Fruit fly (Drosophila melanogaster) whole organism, embryonic: ENCODE data around the gene CG10793.

ENCODE experiments used
- Awh ChIP-seq: fragments of 200-800 bp; sonication (Bioruptor generic); IDR thresholded peaks from 2 replicates; pipeline ENCODE4, ENCODE4 v1.3.6; 2022; ENCODE audit warnings: missing biosample characterization, missing genetic modification characterization
- Blimp-1 ChIP-seq: fragments of 200-800 bp; sonication (Bioruptor generic); optimal IDR thresholded peaks from 3 replicates; lab custom pipeline; 2018; ENCODE audit warnings: missing biosample characterization, missing genetic modification characterization, mild to moderate bottlenecking, moderate library complexity, missing genetic modification reagents
- CG10147 ChIP-seq: fragments of 200-800 bp; sonication (Bioruptor generic); optimal IDR thresholded peaks from 2 replicates; lab custom pipeline; 2019; ENCODE audit warnings: missing biosample characterization, mild to moderate bottlenecking, missing genetic modification characterization, moderate library complexity
- CG10979 ChIP-seq: fragments of 200-800 bp; sonication (Bioruptor generic); optimal IDR thresholded peaks from 2 replicates; lab custom pipeline; 2018; ENCODE audit warnings: missing biosample characterization, mild to moderate bottlenecking, missing genetic modification characterization, moderate library complexity
- CG11695 ChIP-seq: fragments of 200-800 bp; sonication (Bioruptor generic); IDR thresholded peaks from 3 replicates; pipeline ENCODE4 v1.3.6; 2022; ENCODE audit warnings: missing biosample characterization, missing genetic modification characterization
- CG12659 ChIP-seq: fragments of 200-800 bp; sonication (Bioruptor generic); optimal IDR thresholded peaks from 3 replicates; lab custom pipeline; 2017; ENCODE audit warnings: mild to moderate bottlenecking, missing biosample characterization, missing genetic modification reagents, missing genetic modification characterization
- CG15601 ChIP-seq: fragments of 200-800 bp; sonication (Bioruptor generic); optimal IDR thresholded peaks from 3 replicates; lab custom pipeline; 2019; ENCODE audit warnings: missing biosample characterization, mild to moderate bottlenecking, missing genetic modification characterization, moderate library complexity
- CG1602 ChIP-seq: fragments of 200-800 bp; sonication (Bioruptor generic); optimal IDR thresholded peaks from 3 replicates; lab custom pipeline; 2016; ENCODE audit warnings: missing biosample characterization, missing genetic modification characterization
- CG17328 ChIP-seq: fragments of 200-800 bp; sonication (Bioruptor generic); IDR thresholded peaks from 2 replicates; pipeline ENCODE4 v1.3.6; 2022; ENCODE audit warnings: missing biosample characterization, missing genetic modification characterization
- CG18599 ChIP-seq: fragments of 200-800 bp; sonication (Bioruptor generic); optimal IDR thresholded peaks from 3 replicates; lab custom pipeline; 2017; ENCODE audit warnings: missing biosample characterization, missing genetic modification characterization, mild to moderate bottlenecking, moderate library complexity, missing genetic modification reagents
- CG32532 ChIP-seq: fragments of 200-800 bp; sonication (Bioruptor generic); IDR thresholded peaks from 2 replicates; pipeline ENCODE4 v1.3.6; 2022; ENCODE audit warnings: missing biosample characterization, missing genetic modification characterization
- CG33557 ChIP-seq: fragments of 200-800 bp; sonication (Bioruptor generic); optimal IDR thresholded peaks from 2 replicates; lab custom pipeline; 2019; ENCODE audit warnings: missing biosample characterization, mild to moderate bottlenecking, missing genetic modification characterization, moderate library complexity
- CG3847 ChIP-seq: fragments of 200-800 bp; sonication (Bioruptor generic); IDR thresholded peaks from 2 replicates; pipeline ENCODE4 v1.3.6; 2022; ENCODE audit warnings: missing biosample characterization, missing genetic modification characterization
- CG4360 ChIP-seq: fragments of 200-800 bp; sonication (Bioruptor generic); IDR thresholded peaks from 2 replicates; pipeline ENCODE4 v1.3.6; 2022; ENCODE audit warnings: missing biosample characterization, missing genetic modification characterization
- CG8290 ChIP-seq, 3 experiments: fragments of 200-800 bp; sonication (Bioruptor generic); optimal IDR thresholded peaks; 2 replicates each; lab custom pipeline; 2016 to 2019; ENCODE audit warnings: missing biosample characterization in 3 of 3, missing genetic modification characterization in 3 of 3, mild to moderate bottlenecking in 2 of 3, moderate library complexity in 1 of 3
- CG9932 ChIP-seq: fragments of 200-800 bp; sonication (Bioruptor generic); IDR thresholded peaks from 2 replicates; pipeline ENCODE4 v1.3.6; 2022; ENCODE audit warnings: missing biosample characterization, missing genetic modification characterization
- Chrac-16 ChIP-seq: fragments of 200-800 bp; sonication (Bioruptor generic); optimal IDR thresholded peaks from 3 replicates; lab custom pipeline; 2016; ENCODE audit warnings: missing biosample characterization, missing genetic modification characterization
- Dfd ChIP-seq, 2 experiments: fragments of >200 bp; optimal IDR thresholded peaks; 2 replicates each; lab custom pipeline; 2017; ENCODE audit warnings: missing biosample characterization in 2 of 2, missing genetic modification characterization in 2 of 2
- E2f1 ChIP-seq: fragments of 200-800 bp; sonication (Bioruptor generic); IDR thresholded peaks from 2 replicates; pipeline ENCODE4 v1.3.6; 2022; ENCODE audit warnings: missing biosample characterization, missing genetic modification characterization
- Eip74EF ChIP-seq, 2 experiments: fragments of 200-800 bp in 1 of 2; fragments of >200 bp in 1 of 2; sonication (Bioruptor generic) in 1 of 2; optimal IDR thresholded peaks; 2 replicates each; lab custom pipeline; 2017 to 2019; ENCODE audit warnings: missing biosample characterization in 2 of 2, missing genetic modification characterization in 2 of 2, mild to moderate bottlenecking in 1 of 2, moderate library complexity in 1 of 2
- Fer1 ChIP-seq: fragments of 200-800 bp; sonication (Bioruptor generic); optimal IDR thresholded peaks from 2 replicates; lab custom pipeline; 2017; ENCODE audit warnings: missing biosample characterization, mild to moderate bottlenecking, missing genetic modification characterization
- HLH4C ChIP-seq: fragments of 200-800 bp; sonication (Bioruptor generic); IDR thresholded peaks from 3 replicates; pipeline ENCODE4 v1.3.6; 2022; ENCODE audit warnings: missing biosample characterization, missing genetic modification characterization; ENCODE audit not compliant: partially characterized antibody
- Max ChIP-seq: fragments of 200-800 bp; sonication (Bioruptor generic); optimal IDR thresholded peaks from 2 replicates; lab custom pipeline; 2016; ENCODE audit warnings: missing biosample characterization, mild to moderate bottlenecking, missing genetic modification characterization
- Opbp ChIP-seq: fragments of 200-800 bp; sonication (Bioruptor generic); IDR thresholded peaks from 3 replicates; pipeline ENCODE4 v1.3.6; 2022; ENCODE audit warnings: missing biosample characterization, missing genetic modification characterization; ENCODE audit not compliant: partially characterized antibody
- Sox102F ChIP-seq: fragments of 200-800 bp; sonication (Bioruptor generic); optimal IDR thresholded peaks from 2 replicates; lab custom pipeline; 2018; ENCODE audit warnings: missing biosample characterization, mild to moderate bottlenecking, missing genetic modification characterization, moderate library complexity
- Xrp1 ChIP-seq: fragments of 200-800 bp; sonication (Bioruptor generic); IDR thresholded peaks from 2 replicates; pipeline ENCODE4 v1.3.6; 2022; ENCODE audit warnings: missing biosample characterization, missing genetic modification characterization
- ase ChIP-seq: fragments of 200-800 bp; sonication (Bioruptor generic); IDR thresholded peaks from 3 replicates; pipeline ENCODE4 v1.3.6; 2022; ENCODE audit warnings: missing biosample characterization, missing genetic modification characterization
- croc ChIP-seq: fragments of 200-800 bp; sonication (Bioruptor generic); conservative IDR thresholded peaks from 3 replicates; pipeline ENCODE4 v1.3.6; 2022; ENCODE audit warnings: missing biosample characterization, missing genetic modification characterization
- crp ChIP-seq, 2 experiments: fragments of 200-800 bp; sonication (Bioruptor generic); optimal IDR thresholded peaks; 2 replicates in 1 of 2; 3 replicates in 1 of 2; lab custom pipeline; 2017; ENCODE audit warnings: missing biosample characterization in 2 of 2, missing genetic modification characterization in 2 of 2, mild to moderate bottlenecking in 1 of 2, moderate library complexity in 1 of 2
- dpn ChIP-seq, 2 experiments: fragments of 200-800 bp; sonication (Bioruptor generic); optimal IDR thresholded peaks; 3 replicates each; lab custom pipeline; 2016; ENCODE audit warnings: missing biosample characterization in 2 of 2, missing genetic modification characterization in 2 of 2
- dysf ChIP-seq: fragments of 200-800 bp; sonication (Bioruptor generic); IDR thresholded peaks from 3 replicates; pipeline ENCODE4 v1.3.6; 2022; ENCODE audit warnings: missing biosample characterization, missing genetic modification characterization
- esg ChIP-seq: fragments of 200-800 bp; sonication (Bioruptor generic); conservative IDR thresholded peaks from 2 replicates; pipeline ENCODE4 v1.3.6; 2022; ENCODE audit warnings: missing biosample characterization, missing genetic modification characterization
- fd96Cb ChIP-seq: fragments of 200-800 bp; sonication (Bioruptor generic); optimal IDR thresholded peaks from 2 replicates; lab custom pipeline; 2018; ENCODE audit warnings: missing biosample characterization, mild to moderate bottlenecking, missing genetic modification characterization, moderate library complexity
- gem ChIP-seq: fragments of 200-800 bp; sonication (Bioruptor generic); optimal IDR thresholded peaks from 2 replicates; lab custom pipeline; 2019; ENCODE audit warnings: missing biosample characterization, mild to moderate bottlenecking, missing genetic modification characterization, moderate library complexity
- jing ChIP-seq: fragments of 200-800 bp; sonication (Bioruptor generic); optimal IDR thresholded peaks from 2 replicates; lab custom pipeline; 2018; ENCODE audit warnings: missing biosample characterization, mild to moderate bottlenecking, missing genetic modification characterization
- lmd ChIP-seq: fragments of 200-800 bp; sonication (Bioruptor generic); IDR thresholded peaks from 2 replicates; pipeline ENCODE4 v1.3.6; 2022; ENCODE audit warnings: missing biosample characterization, missing genetic modification characterization
- lov ChIP-seq, 2 experiments: fragments of 200-800 bp in 1 of 2; fragments of >200 bp in 1 of 2; sonication (Bioruptor generic) in 1 of 2; IDR thresholded peaks in 1 of 2; optimal IDR thresholded peaks in 1 of 2; 2 replicates in 1 of 2; 3 replicates in 1 of 2; pipeline versions ENCODE4 v1.3.6 to Lab custom; 2017 to 2022; ENCODE audit warnings: missing biosample characterization in 1 of 2, missing genetic modification characterization in 1 of 2
- ranshi ChIP-seq: fragments of 200-800 bp; sonication (Bioruptor generic); IDR thresholded peaks from 2 replicates; pipeline ENCODE4 v1.3.6; 2022; ENCODE audit warnings: missing biosample characterization, missing genetic modification characterization
- rib ChIP-seq: fragments of 200-800 bp; sonication (Bioruptor generic); IDR thresholded peaks from 2 replicates; pipeline ENCODE4 v1.3.6; 2022; ENCODE audit warnings: missing biosample characterization, missing genetic modification characterization
- row ChIP-seq: fragments of 200-800 bp; sonication (Bioruptor generic); IDR thresholded peaks from 3 replicates; pipeline ENCODE4 v1.3.6; 2022; ENCODE audit warnings: missing biosample characterization, missing genetic modification characterization
- salm ChIP-seq: fragments of 200-800 bp; sonication (Bioruptor generic); optimal IDR thresholded peaks from 2 replicates; lab custom pipeline; 2018; ENCODE audit warnings: missing biosample characterization, mild to moderate bottlenecking, missing genetic modification characterization
- scrt ChIP-seq: fragments of 200-800 bp; sonication (Bioruptor generic); optimal IDR thresholded peaks from 2 replicates; lab custom pipeline; 2018; ENCODE audit warnings: missing biosample characterization, mild to moderate bottlenecking, missing genetic modification characterization, moderate library complexity
- stwl ChIP-seq: fragments of 200-800 bp; sonication (Bioruptor generic); optimal IDR thresholded peaks from 3 replicates; lab custom pipeline; 2018; ENCODE audit warnings: missing biosample characterization, mild to moderate bottlenecking, missing genetic modification characterization, moderate library complexity
- sug ChIP-seq: fragments of 200-800 bp; optimal IDR thresholded peaks from 2 replicates; lab custom pipeline; 2019; ENCODE audit warnings: missing biosample characterization, mild to moderate bottlenecking, missing genetic modification characterization, moderate library complexity
- tin ChIP-seq: fragments of 200-800 bp; sonication (Bioruptor generic); optimal IDR thresholded peaks from 3 replicates; lab custom pipeline; 2016; ENCODE audit warnings: missing biosample characterization, missing genetic modification characterization
- zen ChIP-seq: fragments of 200-800 bp; sonication (Bioruptor generic); optimal IDR thresholded peaks from 3 replicates; lab custom pipeline; 2018; ENCODE audit warnings: missing biosample characterization, mild to moderate bottlenecking, missing genetic modification characterization, moderate library complexity

CG10793 gene

dm6 chrX:3288909-3289706 lies 27.1 kb downstream of the CG10793 start (continued):
- TF ChIP-seq Dfd (GFP tag; optimal IDR thresholded peaks at IDR 0.05; lab: Kevin White, UChicago) (peak in 1 of 2 experiments; percentile 71), dpn (GFP tag; optimal IDR thresholded peaks at IDR 0.05; lab: Kevin White, UChicago) (peak in 1 of 2 experiments; percentile 15), tin (GFP tag; lab: Kevin White, UChicago) (peak; percentile 53), Xrp1 (GFP tag; lab: Robert Waterston, UW) (peak; percentile 18; the same call in 1 of the 2 replicates), CG8290 (GFP tag; optimal IDR thresholded peaks at IDR 0.05; lab: Kevin White, UChicago) (peak; percentile 39), CG8290 (tag; optimal IDR thresholded peaks at IDR 0.05; lab: Kevin White, UChicago) (peak; percentile 23 to 30), ranshi (GFP tag; lab: Robert Waterston, UW) (peak; percentile 13; the same call in 1 of the 2 replicates), fd96Cb (tag; lab: Kevin White, UChicago) (peak; percentile 46), CG15601 (tag; lab: Kevin White, UChicago) (no peak), CG12659 (GFP tag; lab: Kevin White, UChicago) (peak; percentile 30), rib (GFP tag; lab: Robert Waterston, UW) (no peak), dysf (GFP tag; lab: Robert Waterston, UW) (peak; percentile 60), sug (peak; percentile 4), Chrac-16 (peak; percentile 10), Max (GFP tag; lab: Kevin White, UChicago) (peak; percentile 7), CG3847 (GFP tag; lab: Robert Waterston, UW) (0 out of 2 replicates have a peak, but pooled peaks have one; percentile 15), Blimp-1 (GFP tag; lab: Kevin White, UChicago) (peak; percentile 21), CG10979 (tag; lab: Kevin White, UChicago) (peak; percentile 39), CG32532 (GFP tag; lab: Robert Waterston, UW) (0 out of 2 replicates have a peak, but pooled peaks have one; percentile 22), Opbp (no peak), CG17328 (GFP tag; lab: Robert Waterston, UW) (peak; percentile 53), crp (GFP tag; optimal IDR thresholded peaks at IDR 0.05; lab: Kevin White, UChicago) (no peak), CG9932 (GFP tag; lab: Robert Waterston, UW) (peak; percentile 36), salm (no peak), HLH4C (0 out of 3 replicates have a peak, but pooled peaks have one; percentile 12), row (GFP tag; lab: Robert Waterston, UW) (peak; percentile 79), Eip74EF (GFP tag; optimal IDR thresholded peaks at IDR 0.05; lab: Kevin White, UChicago) (peak in 1 of 2 experiments; percentile 36), CG11695 (GFP tag; lab: Robert Waterston, UW) (peak; percentile 36; the same call in 2 of the 3 replicates), lmd (GFP tag; lab: Robert Waterston, UW) (peak; percentile 35; the same call in 1 of the 2 replicates), ase (GFP tag; lab: Robert Waterston, UW) (0 out of 3 replicates have a peak, but pooled peaks have one; percentile 39), CG10147 (GFP tag; lab: Kevin White, UChicago) (peak; percentile 62), CG33557 (GFP tag; lab: Kevin White, UChicago) (no peak), Sox102F (GFP tag; lab: Kevin White, UChicago) (peak; percentile 54), Awh (GFP tag; lab: Robert Waterston, UW) (peak; percentile 52; the same call in 1 of the 2 replicates), zen (tag; lab: Kevin White, UChicago) (no peak), lov (optimal IDR thresholded peaks at IDR 0.05; lab: Kevin White, UChicago) (no peak), lov (GFP tag; IDR thresholded peaks at IDR 0.05; lab: Robert Waterston, UW) (0 out of 3 replicates have a peak, but pooled peaks have one; percentile 15), gem (tag; lab: Kevin White, UChicago) (peak; percentile 67), esg (GFP tag; lab: Robert Waterston, UW) (peak; percentile 30; the same call in 1 of the 2 replicates), croc (GFP tag; lab: Robert Waterston, UW) (peak; percentile 35; the same call in 2 of the 3 replicates), CG4360 (GFP tag; lab: Robert Waterston, UW) (peak; percentile 61), CG18599 (GFP tag; lab: Kevin White, UChicago) (peak; percentile 42), scrt (peak; percentile 22), Fer1 (GFP tag; lab: Kevin White, UChicago) (peak; percentile 17), E2f1 (peak; percentile 23), jing (GFP tag; lab: Kevin White, UChicago) (peak; percentile 25), CG1602 (GFP tag; lab: Kevin White, UChicago) (peak; percentile 15), stwl (tag; lab: Kevin White, UChicago) (peak; percentile 7)
